Fruit fly (Drosophila melanogaster) whole organism, embryonic: Measurements from ENCODE around the gene CG4968.

Experiments
- Bgb ChIP-seq: fragments of 200-800 bp; sonication (Bioruptor generic); IDR thresholded peaks from 2 replicates; pipeline ENCODE4 v1.3.6; 2022; ENCODE audit warnings: missing biosample characterization, missing genetic modification characterization; ENCODE audit not compliant: partially characterized antibody
- CG11398 ChIP-seq: fragments of 200-800 bp; sonication (Bioruptor generic); optimal IDR thresholded peaks from 2 replicates; lab custom pipeline; 2016; ENCODE audit warnings: missing biosample characterization, missing genetic modification characterization
- CG1233 ChIP-seq: fragments of 200-800 bp; sonication (Bioruptor generic); optimal IDR thresholded peaks from 4 replicates; lab custom pipeline; 2018; ENCODE audit warnings: missing biosample characterization, mild to moderate bottlenecking, missing genetic modification characterization
- CG13287 ChIP-seq: fragments of 200-800 bp; sonication (Bioruptor generic); IDR thresholded peaks from 2 replicates; pipeline ENCODE4 v1.3.6; 2022; ENCODE audit warnings: missing biosample characterization, missing genetic modification characterization; ENCODE audit not compliant: partially characterized antibody
- CG15011 ChIP-seq: fragments of 200-800 bp; sonication (Bioruptor generic); optimal IDR thresholded peaks from 3 replicates; lab custom pipeline; 2018; ENCODE audit warnings: missing biosample characterization, mild to moderate bottlenecking, missing genetic modification characterization
- CG16813 ChIP-seq: fragments of 200-800 bp; sonication (Bioruptor generic); IDR thresholded peaks from 3 replicates; pipeline ENCODE4 v1.3.6; 2022; ENCODE audit warnings: missing biosample characterization, missing genetic modification characterization; ENCODE audit not compliant: partially characterized antibody
- CG17361 ChIP-seq: fragments of 200-800 bp; sonication (Bioruptor generic); IDR thresholded peaks from 3 replicates; pipeline ENCODE4 v1.3.6; 2022; ENCODE audit warnings: missing biosample characterization, missing genetic modification characterization
- CG18476 ChIP-seq: fragments of 200-800 bp; sonication (Bioruptor generic); optimal IDR thresholded peaks from 2 replicates; lab custom pipeline; 2016; ENCODE audit warnings: missing biosample characterization, mild to moderate bottlenecking, missing genetic modification characterization
- CG2129 ChIP-seq: fragments of 200-800 bp; sonication (Bioruptor generic); IDR thresholded peaks from 2 replicates; pipeline ENCODE4 v1.3.6; 2022; ENCODE audit warnings: missing biosample characterization, missing genetic modification characterization; ENCODE audit not compliant: partially characterized antibody
- CG2199 ChIP-seq: fragments of 200-800 bp; sonication (Bioruptor generic); IDR thresholded peaks from 3 replicates; pipeline ENCODE4 v1.3.6; 2022; ENCODE audit warnings: missing biosample characterization, missing genetic modification characterization
- CG32772 ChIP-seq: fragments of 200-800 bp; sonication (Bioruptor generic); IDR thresholded peaks from 2 replicates; pipeline ENCODE4 v1.3.6; 2022; ENCODE audit warnings: missing biosample characterization, missing genetic modification characterization
- CG3847 ChIP-seq: fragments of 200-800 bp; sonication (Bioruptor generic); IDR thresholded peaks from 2 replicates; pipeline ENCODE4 v1.3.6; 2022; ENCODE audit warnings: missing biosample characterization, missing genetic modification characterization
- CG4424 ChIP-seq: fragments of 200-800 bp; sonication (Bioruptor generic); optimal IDR thresholded peaks from 3 replicates; lab custom pipeline; 2016; ENCODE audit warnings: missing biosample characterization, missing genetic modification characterization
- CG4617 ChIP-seq: fragments of 200-800 bp; sonication (Bioruptor generic); optimal IDR thresholded peaks from 3 replicates; lab custom pipeline; 2016; ENCODE audit warnings: missing biosample characterization, missing genetic modification characterization, borderline replicate concordance
- CG4820 ChIP-seq: fragments of 200-800 bp; sonication (Bioruptor generic); optimal IDR thresholded peaks from 3 replicates; lab custom pipeline; 2016; ENCODE audit warnings: missing biosample characterization, missing genetic modification characterization
- D19A ChIP-seq: fragments of 200-800 bp; optimal IDR thresholded peaks from 3 replicates; lab custom pipeline; 2019; ENCODE audit warnings: missing biosample characterization, mild to moderate bottlenecking, missing genetic modification characterization, moderate library complexity
- Doc2 ChIP-seq: fragments of 200-800 bp; sonication (Bioruptor generic); IDR thresholded peaks from 2 replicates; pipeline ENCODE4 v1.3.6; 2022; ENCODE audit warnings: missing biosample characterization, missing genetic modification characterization
- Elba2 ChIP-seq: fragments of 200-800 bp; sonication (Bioruptor generic); optimal IDR thresholded peaks from 3 replicates; lab custom pipeline; 2016; ENCODE audit warnings: missing biosample characterization, missing genetic modification characterization
- Jarid2 ChIP-seq: fragments of 200-800 bp; sonication (Bioruptor generic); optimal IDR thresholded peaks from 3 replicates; lab custom pipeline; 2017; ENCODE audit warnings: mild to moderate bottlenecking, missing biosample characterization, missing genetic modification reagents, missing genetic modification characterization
- Kr ChIP-seq: fragments of 200-800 bp; sonication (Bioruptor generic); optimal IDR thresholded peaks from 2 replicates; lab custom pipeline; 2017; ENCODE audit warnings: missing biosample characterization, mild to moderate bottlenecking, missing genetic modification characterization
- MESR4 ChIP-seq: fragments of 200-800 bp; sonication (Bioruptor generic); optimal IDR thresholded peaks from 2 replicates; lab custom pipeline; 2018; ENCODE audit warnings: missing biosample characterization, mild to moderate bottlenecking, missing genetic modification characterization, moderate library complexity
- Nf-YA ChIP-seq: fragments of 200-800 bp; sonication (Bioruptor generic); IDR thresholded peaks from 2 replicates; pipeline ENCODE4 v1.3.6; 2022; ENCODE audit warnings: missing biosample characterization, missing genetic modification characterization
- Nf-YC ChIP-seq: fragments of 200-800 bp; optimal IDR thresholded peaks from 3 replicates; lab custom pipeline; 2019; ENCODE audit warnings: missing biosample characterization, mild to moderate bottlenecking, missing genetic modification characterization, moderate library complexity
- Ptx1 ChIP-seq: fragments of 200-800 bp; sonication (Bioruptor generic); IDR thresholded peaks from 2 replicates; pipeline ENCODE4 v1.3.6; 2022; ENCODE audit warnings: missing biosample characterization, missing genetic modification characterization
- Vsx1 ChIP-seq: fragments of 200-800 bp; sonication (Bioruptor generic); optimal IDR thresholded peaks from 2 replicates; lab custom pipeline; 2017; ENCODE audit warnings: missing biosample characterization, mild to moderate bottlenecking, missing genetic modification characterization, missing genetic modification reagents
- Xrp1 ChIP-seq: fragments of 200-800 bp; sonication (Bioruptor generic); IDR thresholded peaks from 2 replicates; pipeline ENCODE4 v1.3.6; 2022; ENCODE audit warnings: missing biosample characterization, missing genetic modification characterization
- ab ChIP-seq: fragments of 200-800 bp; sonication (Bioruptor generic); optimal IDR thresholded peaks from 2 replicates; lab custom pipeline; 2016; ENCODE audit warnings: missing biosample characterization, missing genetic modification characterization
- ato ChIP-seq: fragments of 200-800 bp; sonication (Bioruptor generic); IDR thresholded peaks from 2 replicates; pipeline ENCODE4 v1.3.6; 2022; ENCODE audit warnings: missing biosample characterization, missing genetic modification characterization; ENCODE audit not compliant: partially characterized antibody
- chn ChIP-seq: fragments of 200-800 bp; sonication (Bioruptor generic); optimal IDR thresholded peaks from 2 replicates; lab custom pipeline; 2016; ENCODE audit warnings: missing biosample characterization, missing genetic modification characterization
- disco-r ChIP-seq: fragments of 200-800 bp; sonication (Bioruptor generic); optimal IDR thresholded peaks from 2 replicates; lab custom pipeline; 2016; ENCODE audit warnings: missing biosample characterization, missing genetic modification characterization
- dpn ChIP-seq, 2 experiments: fragments of 200-800 bp; sonication (Bioruptor generic); optimal IDR thresholded peaks; 3 replicates each; lab custom pipeline; 2016; ENCODE audit warnings: missing biosample characterization in 2 of 2, missing genetic modification characterization in 2 of 2
- emc ChIP-seq: fragments of 200-800 bp; sonication (Bioruptor generic); optimal IDR thresholded peaks from 2 replicates; lab custom pipeline; 2016; ENCODE audit warnings: missing biosample characterization, missing genetic modification characterization
- exex ChIP-seq: fragments of 200-800 bp; sonication (Bioruptor generic); optimal IDR thresholded peaks from 4 replicates; lab custom pipeline; 2018; ENCODE audit warnings: missing biosample characterization, mild to moderate bottlenecking, missing genetic modification characterization, moderate library complexity
- fd96Cb ChIP-seq: fragments of 200-800 bp; sonication (Bioruptor generic); optimal IDR thresholded peaks from 2 replicates; lab custom pipeline; 2018; ENCODE audit warnings: missing biosample characterization, mild to moderate bottlenecking, missing genetic modification characterization, moderate library complexity
- gcm ChIP-seq: fragments of 200-800 bp; sonication (Bioruptor generic); optimal IDR thresholded peaks from 2 replicates; lab custom pipeline; 2019; ENCODE audit warnings: missing biosample characterization, mild to moderate bottlenecking, missing genetic modification characterization, moderate library complexity
- ham ChIP-seq: fragments of 200-800 bp; sonication (Bioruptor generic); IDR thresholded peaks from 2 replicates; pipeline ENCODE4 v1.3.6; 2022; ENCODE audit warnings: missing biosample characterization, missing genetic modification characterization
- hbn ChIP-seq: fragments of 200-800 bp; sonication (Bioruptor generic); IDR thresholded peaks from 2 replicates; pipeline ENCODE4 v1.3.6; 2022; ENCODE audit warnings: missing biosample characterization, missing genetic modification characterization; ENCODE audit not compliant: partially characterized antibody
- insv ChIP-seq, 2 experiments: fragments of 200-800 bp; sonication (Bioruptor generic); optimal IDR thresholded peaks; 3 replicates each; lab custom pipeline; 2016 to 2018; ENCODE audit warnings: missing biosample characterization in 2 of 2, missing genetic modification characterization in 2 of 2
- jumu ChIP-seq: fragments of 200-800 bp; sonication (Bioruptor generic); optimal IDR thresholded peaks from 3 replicates; lab custom pipeline; 2016; ENCODE audit warnings: missing biosample characterization, missing genetic modification characterization
- nerfin-1 ChIP-seq: fragments of 200-800 bp; sonication (Bioruptor generic); optimal IDR thresholded peaks from 3 replicates; lab custom pipeline; 2019; ENCODE audit warnings: missing biosample characterization, mild to moderate bottlenecking, missing genetic modification characterization, moderate library complexity
- phol ChIP-seq: fragments of 200-800 bp; sonication (Bioruptor generic); optimal IDR thresholded peaks from 3 replicates; lab custom pipeline; 2018; ENCODE audit warnings: missing biosample characterization, mild to moderate bottlenecking, missing genetic modification characterization, moderate library complexity
- sd ChIP-seq: fragments of 200-800 bp; sonication (Bioruptor generic); optimal IDR thresholded peaks from 3 replicates; lab custom pipeline; 2018; ENCODE audit warnings: missing biosample characterization, mild to moderate bottlenecking, missing genetic modification characterization, moderate library complexity
- sens-2 ChIP-seq: fragments of 200-800 bp; sonication (Bioruptor generic); IDR thresholded peaks from 2 replicates; pipeline ENCODE4 v1.3.6; 2022; ENCODE audit warnings: missing biosample characterization, missing genetic modification characterization
- unc-4 ChIP-seq: fragments of 200-800 bp; sonication (Bioruptor generic); IDR thresholded peaks from 2 replicates; pipeline ENCODE4 v1.3.6; 2022; ENCODE audit warnings: missing biosample characterization, missing genetic modification characterization; ENCODE audit not compliant: partially characterized antibody
- unpg ChIP-seq: fragments of 200-800 bp; sonication (Bioruptor generic); optimal IDR thresholded peaks from 3 replicates; lab custom pipeline; 2018; ENCODE audit warnings: missing biosample characterization, mild to moderate bottlenecking, missing genetic modification characterization, moderate library complexity
- wdn ChIP-seq: fragments of 200-800 bp; sonication (Bioruptor generic); IDR thresholded peaks from 2 replicates; pipeline ENCODE4 v1.3.6; 2022; ENCODE audit warnings: missing biosample characterization, missing genetic modification characterization
- zfh1 ChIP-seq: fragments of 200-800 bp; sonication (Bioruptor generic); IDR thresholded peaks from 3 replicates; pipeline ENCODE4 v1.3.6; 2022; ENCODE audit warnings: missing biosample characterization, missing genetic modification characterization

CG4968 gene

dm6 chr2L:10278658-10279057, 28.1 kb upstream of the CG4968 start, which contains the start of gene Utx (continued):
- TF ChIP-seq Vsx1 (GFP tag; lab: Kevin White, UChicago) (no peak), CG32772 (no peak), unc-4 (GFP tag; lab: Robert Waterston, UW) (peak; percentile 75), CG17361 (no peak), Bgb (peak; percentile 88), Nf-YA (GFP tag; lab: Robert Waterston, UW) (no peak), CG2129 (GFP tag; lab: Robert Waterston, UW) (peak; percentile 39; the same call in 1 of the 2 replicates), hbn (GFP tag; lab: Robert Waterston, UW) (peak; percentile 72), Ptx1 (GFP tag; lab: Robert Waterston, UW) (no peak), ab (GFP tag; lab: Kevin White, UChicago) (no peak), emc (GFP tag; lab: Kevin White, UChicago) (no peak), Kr (GFP tag; lab: Kevin White, UChicago) (no peak), gcm (GFP tag; lab: Kevin White, UChicago) (no peak), CG16813 (GFP tag; lab: Robert Waterston, UW) (peak; percentile 89), CG11398 (no peak)

- TF ChIP-seq CG13287 (GFP tag; lab: Robert Waterston, UW) (no peak), Jarid2 (GFP tag; lab: Kevin White, UChicago) (no peak), disco-r (GFP tag; lab: Kevin White, UChicago) (no peak), ham (GFP tag; lab: Robert Waterston, UW) (no peak), ato (GFP tag; lab: Robert Waterston, UW) (no peak), wdn (GFP tag; lab: Robert Waterston, UW) (no peak), unpg (no peak), fd96Cb (tag; lab: Kevin White, UChicago) (no peak), sens-2 (no peak), nerfin-1 (tag; lab: Kevin White, UChicago) (no peak), CG15011 (no peak), CG2199 (GFP tag; lab: Robert Waterston, UW) (no peak), CG3847 (GFP tag; lab: Robert Waterston, UW) (no peak), sd (no peak)
These were observed 25.9 kb upstream of the CG4968 start, which contains the start of gene CG34043 for dm6 chr2L:10280772-10281171. CG34043 (minus strand) TSS chr2L:10280872.

- TF ChIP-seq CG4820 (GFP tag; lab: Kevin White, UChicago) = no peak
- TF ChIP-seq Elba2 (GFP tag; lab: Kevin White, UChicago) = peak; percentile 100
- TF ChIP-seq insv (GFP tag; optimal IDR thresholded peaks at IDR 0.05; lab: Kevin White, UChicago) = peak in 1 of 2 experiments; percentile 94
These were observed 15.4 kb upstream of the CG4968 start for dm6 chr2L:10291276-10291675.

- TF ChIP-seq Xrp1 (peak; percentile 79), exex (tag; lab: Kevin White, UChicago) (peak; percentile 53), Doc2 (GFP tag; lab: Robert Waterston, UW) (no peak), CG4617 (GFP tag; lab: Kevin White, UChicago) (peak; percentile 68), phol (peak; percentile 73), D19A (tag; lab: Kevin White, UChicago) (no peak), jumu (peak; percentile 36), CG13287 (GFP tag; lab: Robert Waterston, UW) (peak; percentile 60; the same call in 1 of the 2 replicates), Nf-YC (tag; lab: Kevin White, UChicago) (peak; percentile 78), MESR4 (peak; percentile 77), CG18476 (GFP tag; lab: Kevin White, UChicago) (peak; percentile 69), CG4424 (GFP tag; lab: Kevin White, UChicago) (peak; percentile 74), zfh1 (GFP tag; lab: Robert Waterston, UW) (peak; percentile 75; the same call in 2 of the 3 replicates), dpn (GFP tag; optimal IDR thresholded peaks at IDR 0.05; lab: Kevin White, UChicago) (peak; percentile 66 to 76), CG1233 (GFP tag; lab: Kevin White, UChicago) (peak; percentile 46), chn (GFP tag; lab: Kevin White, UChicago) (peak; percentile 72)
These were observed 14.6 kb upstream of the CG4968 start, which contains the start of gene Ufd4 for dm6 chr2L:10292066-10292560. Ufd4 (minus strand) TSS chr2L:10292365.
